Worm (Caenorhabditis elegans) whole organism, late embryonic: ENCODE results near the gene nhr-210.

Experiments used
- ama-1 ChIP-seq: fragments of 150-350 bp; optimal IDR thresholded peaks from 2 replicates; lab custom pipeline; 2014
- ceh-24 ChIP-seq: sonication (generic microtip); optimal IDR thresholded peaks from 2 replicates; lab custom pipeline; 2016; ENCODE audit warnings: mild to moderate bottlenecking, missing genetic modification characterization, missing compliant biosample characterization
- elt-2 ChIP-seq: sonication (generic microtip); optimal IDR thresholded peaks from 2 replicates; lab custom pipeline; 2016; ENCODE audit warnings: missing genetic modification reagents, missing genetic modification characterization, missing compliant biosample characterization
- pha-4 ChIP-seq: fragments of 150-350 bp; optimal IDR thresholded peaks from 2 replicates; lab custom pipeline; 2018; ENCODE audit warnings: missing biosample characterization, missing genetic modification reagents, missing genetic modification characterization
- sox-4 ChIP-seq: sonication (generic microtip); optimal IDR thresholded peaks from 2 replicates; lab custom pipeline; 2017; ENCODE audit warnings: mild to moderate bottlenecking, missing genetic modification characterization, inconsistent platforms, missing compliant biosample characterization
- unc-55 ChIP-seq: sonication (generic microtip); optimal IDR thresholded peaks from 2 replicates; lab custom pipeline; 2017; ENCODE audit warnings: missing biosample characterization, missing genetic modification reagents, missing genetic modification characterization

- no peak for TF ChIP-seq sox-4 (tag; lab: Kevin White, UChicago)
- TF ChIP-seq pha-4 (tag; lab: Kevin White, UChicago), result no peak
- no peak for TF ChIP-seq unc-55
- no peak for TF ChIP-seq ama-1
- TF ChIP-seq ceh-24 (tag; lab: Kevin White, UChicago), result no peak
- no peak for TF ChIP-seq elt-2
Measured at ce11 chrV:525040-525439, 5.7 kb upstream of the nhr-210 start, which contains the start of gene R11G11.16.
